Worm (Caenorhabditis elegans): ENCODE results near the gene F07E5.8.

The F07E5.8 gene

DNA sequence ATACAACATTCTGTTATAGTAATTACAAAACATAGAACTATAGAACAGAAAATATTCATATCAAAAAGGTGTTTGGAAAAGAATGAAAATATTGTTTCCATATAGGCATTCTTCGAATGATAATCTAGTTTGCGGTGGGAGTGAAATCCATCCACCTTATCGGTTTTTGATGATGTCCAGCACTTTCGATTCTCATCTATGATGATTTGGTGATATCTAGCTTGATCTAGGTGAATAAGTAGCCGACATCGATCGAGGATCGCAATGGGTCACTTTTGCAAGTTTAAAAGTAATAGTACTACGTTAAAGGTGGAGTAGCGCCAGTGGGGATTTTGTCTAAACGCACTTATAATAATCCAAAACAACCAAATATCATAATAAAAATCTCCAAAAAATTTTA is 37.5 kb upstream of the F07E5.8 start, which contains the start of gene R52.6:
R52.6 (minus strand) TSS at position 101 of the 400 bp plus-strand sequence.
- TF ChIP-seq ztf-18 (tag; optimal IDR thresholded peaks at IDR 0.05) = no peak
- TF ChIP-seq mxl-1 (tag; optimal IDR thresholded peaks at IDR 0.05) = no peak
- no peak for TF ChIP-seq F55B11.4 (tag; optimal IDR thresholded peaks at IDR 0.05; ENCODE audit: borderline replicate concordance, insufficient read depth)
- TF ChIP-seq sea-2 (GFP tag; IDR thresholded peaks at IDR 0.05) = no peak
- TF ChIP-seq nhr-80 (tag; optimal IDR thresholded peaks at IDR 0.05) = no peak
- no peak for TF ChIP-seq zfh-2 (GFP tag; conservative IDR thresholded peaks at IDR 0.05)
- TF ChIP-seq cebp-2 (GFP tag; IDR thresholded peaks at IDR 0.05) = no peak
- TF ChIP-seq rpc-1 (optimal IDR thresholded peaks at IDR 0.05) = no peak
- TF ChIP-seq rpc-1 (tag; optimal IDR thresholded peaks at IDR 0.05) = no peak
- TF ChIP-seq ekl-4 (GFP tag; IDR thresholded peaks at IDR 0.05) = no peak
- no peak for TF ChIP-seq aptf-3 (GFP tag; IDR thresholded peaks at IDR 0.05)
- no peak for TF ChIP-seq K11D2.4 (GFP tag; IDR thresholded peaks at IDR 0.05)
- no peak for TF ChIP-seq ztf-25 (GFP tag; IDR thresholded peaks at IDR 0.05)
- no peak for TF ChIP-seq madf-3 (GFP tag; IDR thresholded peaks at IDR 0.05)

DNA sequence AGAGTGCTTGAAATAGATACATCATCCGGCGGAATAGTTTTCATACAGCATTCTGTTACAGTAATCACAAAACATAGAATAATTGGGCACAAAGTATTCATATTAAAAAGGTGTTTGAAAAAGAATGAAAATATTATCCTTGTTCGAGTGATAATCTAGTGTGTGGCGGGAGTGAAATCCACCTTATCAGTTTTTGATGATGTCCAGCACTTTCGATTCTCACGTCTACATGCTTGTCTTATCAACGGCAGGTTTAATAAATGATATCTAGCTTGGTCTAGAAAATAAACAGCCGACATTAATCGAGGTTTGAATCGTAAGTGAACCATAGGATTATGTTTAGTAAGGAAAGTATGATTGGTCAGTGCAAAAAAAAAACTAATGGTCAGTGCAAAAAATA is 34.5 kb upstream of the F07E5.8 start, which contains the start of gene R52.5:
R52.5 (minus strand) TSS at position 101 of the 400 bp plus-strand sequence.
- TF ChIP-seq akir-1 (GFP tag; optimal IDR thresholded peaks at IDR 0.05) (no peak), him-1 (tag; optimal IDR thresholded peaks at IDR 0.05) (peak; percentile 52)

DNA sequence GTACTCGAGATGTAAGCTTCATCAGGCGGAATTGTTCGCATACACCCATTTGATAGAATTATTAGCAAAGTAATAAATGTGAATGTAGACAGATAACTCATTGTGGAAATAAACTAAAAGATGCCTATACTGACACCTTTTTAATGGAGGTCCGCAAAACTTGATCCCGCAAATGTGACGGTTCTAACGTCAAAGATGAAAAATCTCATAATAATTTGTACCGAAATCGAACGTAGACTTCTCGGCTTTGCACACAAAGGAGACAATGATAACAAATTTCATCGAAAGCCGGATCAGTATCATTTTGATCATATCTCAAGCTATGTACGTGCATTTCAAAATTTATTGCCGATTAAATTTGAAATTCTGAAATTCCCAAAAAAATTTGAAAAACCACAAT is 32.9 kb upstream of the F07E5.8 start, which contains the start of gene R52.4:
R52.4 (minus strand) TSS at position 101 of the 400 bp plus-strand sequence.
- TF ChIP-seq ztf-26 (tag; optimal IDR thresholded peaks at IDR 0.05) = no peak
- no peak for TF ChIP-seq tbp1 (GFP tag; optimal IDR thresholded peaks at IDR 0.05)
- TF ChIP-seq snpc-3.4 (tag; optimal IDR thresholded peaks at IDR 0.05) = no peak
- no peak for TF ChIP-seq nfyb-1 (GFP tag; IDR thresholded peaks at IDR 0.05)
- no peak for TF ChIP-seq rpc-1 (optimal IDR thresholded peaks at IDR 0.05)
- TF ChIP-seq rpc-1 (tag; optimal IDR thresholded peaks at IDR 0.05) = no peak
- no peak for TF ChIP-seq hmg-20 (GFP tag; IDR thresholded peaks at IDR 0.05)
- no peak for TF ChIP-seq ZK185.1 (tag; optimal IDR thresholded peaks at IDR 0.05; ENCODE audit: poor library complexity, severe bottlenecking)
- TF ChIP-seq aptf-2 (GFP tag; conservative IDR thresholded peaks at IDR 0.05) = no peak
- TF ChIP-seq F10E7.11 (tag; optimal IDR thresholded peaks at IDR 0.05) = no peak
- TF ChIP-seq ceh-100 (GFP tag; IDR thresholded peaks at IDR 0.05) = no peak
- no peak for TF ChIP-seq efl-1 (GFP tag; optimal IDR thresholded peaks at IDR 0.05)
- TF ChIP-seq sptf-2 (GFP tag; optimal IDR thresholded peaks at IDR 0.05) = no peak
- TF ChIP-seq dpl-1 (GFP tag; optimal IDR thresholded peaks at IDR 0.05) = no peak

DNA sequence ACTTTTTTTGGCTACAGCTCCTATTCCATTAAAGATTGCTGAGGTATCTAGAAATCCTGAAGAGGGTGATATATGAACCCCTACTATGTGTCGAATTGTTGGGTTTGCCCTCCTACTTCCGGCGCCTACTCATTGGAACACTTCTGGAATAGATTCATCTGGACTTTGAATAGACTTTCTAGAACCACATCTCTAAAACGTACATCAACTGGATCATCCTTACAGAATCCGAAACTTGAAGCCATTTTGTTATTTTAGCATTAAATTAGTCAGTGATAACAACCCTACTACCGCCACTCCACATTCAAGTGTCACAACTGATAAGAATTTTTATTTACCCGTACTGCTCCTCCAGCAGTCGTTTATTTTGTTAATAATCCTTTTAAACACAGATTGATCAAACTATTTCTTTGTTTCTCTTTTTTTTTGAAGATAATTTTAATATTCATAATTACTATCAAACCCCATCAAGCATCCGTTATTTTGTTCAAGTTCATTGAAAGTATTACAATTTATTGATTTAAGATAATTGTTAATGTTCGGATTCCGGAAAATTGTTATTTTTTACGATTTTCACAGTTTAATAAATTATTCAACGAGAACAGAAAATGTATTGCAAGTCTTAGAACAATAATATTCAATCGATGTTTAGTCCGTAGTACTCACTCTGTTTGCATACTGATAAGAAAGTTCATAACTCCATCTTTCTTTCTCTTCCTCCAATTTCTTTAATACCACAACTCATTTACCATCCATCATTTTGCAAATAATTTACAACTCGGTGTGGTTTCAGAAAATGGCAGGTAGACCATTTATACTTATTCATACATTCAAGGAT is 23.9 kb upstream of the F07E5.8 start, which contains the start of gene math-42:
math-42 (plus strand) TSS at position 788 of the 838 bp plus-strand sequence.
- peak; percentile 27 for TF ChIP-seq nhr-80 (tag; optimal IDR thresholded peaks at IDR 0.05)
- no peak for TF ChIP-seq F33H1.4 (GFP tag; IDR thresholded peaks at IDR 0.05)

DNA sequence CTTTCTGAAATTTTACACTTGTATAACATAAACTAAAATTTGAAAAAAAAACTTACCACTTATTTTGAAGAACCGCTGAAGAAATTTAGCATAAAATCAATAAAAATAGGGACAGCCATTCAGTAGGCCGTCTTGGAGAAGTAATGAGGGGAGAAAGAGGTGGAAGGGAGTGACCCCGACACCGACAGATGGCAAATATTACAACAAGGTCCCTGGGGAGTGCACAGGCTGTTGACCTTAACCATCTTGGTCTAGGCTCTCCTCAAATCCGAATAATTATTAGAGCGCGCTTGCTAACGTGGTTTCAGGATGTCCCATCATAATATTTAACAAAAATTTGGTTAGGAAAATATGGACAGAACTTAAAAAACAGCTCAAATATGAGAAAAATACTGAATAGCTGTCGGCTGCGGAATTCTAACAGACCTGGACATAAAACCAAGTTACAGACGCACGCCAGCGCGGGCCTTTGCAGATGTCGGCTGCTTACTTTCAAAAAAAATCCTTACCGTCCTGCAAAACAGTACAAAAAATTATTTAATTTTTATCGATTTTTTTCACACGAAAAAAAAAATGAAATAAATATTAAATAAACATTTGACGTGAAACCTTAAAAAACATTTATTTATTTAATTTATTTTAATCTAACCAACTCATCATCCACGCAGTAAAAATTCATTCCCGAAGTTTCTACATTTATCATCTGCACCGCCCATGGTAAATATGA is 19.7 kb upstream of the F07E5.8 start, which contains the start of gene T16A1.2:
T16A1.2 (plus strand) TSS at position 677 of the 727 bp plus-strand sequence.
- no peak for TF ChIP-seq hlh-12 (tag; optimal IDR thresholded peaks at IDR 0.05)
- TF ChIP-seq cebp-2 (GFP tag; IDR thresholded peaks at IDR 0.05) = no peak
- TF ChIP-seq madf-8 (GFP tag; conservative IDR thresholded peaks at IDR 0.05) = no peak
- no peak for TF ChIP-seq Y79H2A.3 (GFP tag; conservative IDR thresholded peaks at IDR 0.05)
- TF ChIP-seq ztf-3 (GFP tag; optimal IDR thresholded peaks at IDR 0.05) = no peak
- no peak for TF ChIP-seq B0019.2 (GFP tag; conservative IDR thresholded peaks at IDR 0.05)
- TF ChIP-seq egl-44 (GFP tag; IDR thresholded peaks at IDR 0.05) = no peak
- no peak for TF ChIP-seq dpl-1 (GFP tag; optimal IDR thresholded peaks at IDR 0.05)
- TF ChIP-seq cebp-1 (GFP tag; IDR thresholded peaks at IDR 0.05) = no peak
- no peak for TF ChIP-seq cebp-1 (tag; optimal IDR thresholded peaks at IDR 0.05)

Measured in whole organism, young adult.